Fruit fly (Drosophila melanogaster): ENCODE measurements around the gene myd.
A peak's percentile ranks its signal among the peaks of the same experiment; 100 is the strongest.

Gene myd

DNA sequence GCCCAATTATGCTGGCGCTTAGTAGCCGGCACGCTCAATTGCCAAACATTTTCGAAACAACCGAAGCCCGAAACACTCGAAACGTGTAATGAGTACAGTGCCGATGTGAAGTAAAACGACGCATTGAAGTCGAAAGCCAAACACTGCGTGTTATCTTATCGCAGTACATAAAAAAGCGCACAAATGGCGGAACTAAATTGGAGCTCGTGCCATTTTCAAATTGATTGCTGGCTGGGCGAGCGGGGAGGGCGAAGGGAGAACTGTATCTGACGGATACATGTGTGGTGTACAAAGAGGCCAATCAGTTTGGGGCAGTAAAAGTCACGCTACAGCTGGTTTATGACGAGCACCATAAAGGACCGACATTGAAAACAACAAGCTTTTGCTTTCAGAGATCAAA lies 42.9 kb downstream of the myd start:
- TF ChIP-seq fkh (GFP tag; optimal IDR thresholded peaks at IDR 0.05) (peak; percentile 48), dac (GFP tag; optimal IDR thresholded peaks at IDR 0.05) (no peak), vri (GFP tag; optimal IDR thresholded peaks at IDR 0.05) (peak; percentile 12)

- TF ChIP-seq dsx (GFP tag; optimal IDR thresholded peaks at IDR 0.05; ENCODE audit: poor library complexity, severe bottlenecking) (no peak), CG1621 (tag; optimal IDR thresholded peaks at IDR 0.05) (no peak), CG15336 (GFP tag; IDR thresholded peaks at IDR 0.05) (0 out of 2 replicates have a peak, but pooled peaks have one; percentile 15), lz (GFP tag; optimal IDR thresholded peaks at IDR 0.05) (no peak), ss (GFP tag; optimal IDR thresholded peaks at IDR 0.05) (peak in 1 of 2 experiments; percentile 14), vri (GFP tag; optimal IDR thresholded peaks at IDR 0.05) (peak; percentile 44), Lpt (GFP tag; optimal IDR thresholded peaks at IDR 0.05) (peak; percentile 7), fd59A (GFP tag; optimal IDR thresholded peaks at IDR 0.05) (no peak), svp (GFP tag) (peak; percentile 54), Eip78C (GFP tag) (peak; percentile 0)
Observed at dm6 chr3R:19225446-19225955, 45.0 kb downstream of the myd start.

DNA sequence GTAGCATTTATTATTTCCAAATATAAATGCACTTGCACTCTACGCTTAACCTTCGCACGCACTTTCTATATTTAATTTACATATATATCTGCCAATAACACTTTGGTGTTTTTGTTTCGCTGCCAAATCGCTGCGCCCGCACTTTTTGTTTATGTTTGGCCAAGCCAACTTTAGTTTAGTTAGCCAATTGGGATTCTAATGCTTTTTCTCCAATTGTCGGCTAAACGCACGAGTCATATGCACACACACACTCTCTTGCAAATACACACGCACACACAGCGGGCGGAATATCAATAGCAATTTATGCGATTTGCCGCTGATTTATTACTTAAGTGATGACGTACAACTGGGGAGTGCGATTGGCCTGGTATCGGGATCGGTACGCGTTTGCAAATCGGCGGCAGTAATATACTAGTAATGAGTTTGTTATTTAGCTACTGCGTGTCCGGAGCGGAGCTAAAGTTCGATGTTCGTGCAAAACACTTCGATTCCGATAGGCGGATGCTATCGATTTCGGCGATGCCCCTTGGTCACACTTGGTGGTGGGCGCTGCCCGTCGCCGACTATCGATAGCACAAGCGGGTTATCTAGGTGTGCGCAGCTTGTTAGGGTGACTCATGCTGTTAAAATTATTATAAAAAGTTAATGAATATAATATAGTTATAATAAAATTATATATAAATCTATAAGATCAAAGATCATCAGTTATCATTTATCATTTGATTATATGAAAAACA lies 45.8 kb downstream of the myd start, which contains the start of gene vib:
TSS of gene vib (minus strand) at position 515 of the 737 bp plus-strand sequence.
- TF ChIP-seq fd59A (GFP tag; optimal IDR thresholded peaks at IDR 0.05) (no peak), spab (GFP tag; optimal IDR thresholded peaks at IDR 0.05) (no peak), Eip93F (GFP tag; optimal IDR thresholded peaks at IDR 0.05) (no peak), CG15336 (GFP tag; IDR thresholded peaks at IDR 0.05) (peak; percentile 75), Smox (GFP tag; optimal IDR thresholded peaks at IDR 0.05) (no peak), CG8119 (GFP tag; IDR thresholded peaks at IDR 0.05) (peak; percentile 55; the same call in 1 of the 3 replicates), CG34406 (GFP tag; optimal IDR thresholded peaks at IDR 0.05) (peak; percentile 35), CG1621 (tag; optimal IDR thresholded peaks at IDR 0.05) (no peak), CG6792 (GFP tag; optimal IDR thresholded peaks at IDR 0.05) (peak; percentile 13), esn (GFP tag; optimal IDR thresholded peaks at IDR 0.05) (peak; percentile 47), CG11762 (GFP tag; optimal IDR thresholded peaks at IDR 0.05; ENCODE audit: insufficient read depth) (no peak), CG8319 (GFP tag; optimal IDR thresholded peaks at IDR 0.05) (no peak), CG31627 (GFP tag; optimal IDR thresholded peaks at IDR 0.05) (no peak), CG32006 (GFP tag; optimal IDR thresholded peaks at IDR 0.05) (no peak), Ets96B (tag; optimal IDR thresholded peaks at IDR 0.05) (peak; percentile 48), CG3919 (GFP tag; optimal IDR thresholded peaks at IDR 0.05) (peak; percentile 30), pdm3 (GFP tag; optimal IDR thresholded peaks at IDR 0.05) (peak; percentile 6), vri (GFP tag; optimal IDR thresholded peaks at IDR 0.05) (peak; percentile 34), topi (GFP tag; optimal IDR thresholded peaks at IDR 0.05) (peak; percentile 16), CG8632 (GFP tag; optimal IDR thresholded peaks at IDR 0.05) (peak; percentile 29), eg (GFP tag; IDR thresholded peaks at IDR 0.05) (peak; percentile 64), CG6163 (GFP tag; IDR thresholded peaks at IDR 0.05) (peak; percentile 61; the same call in 2 of the 3 replicates), CG7368 (GFP tag; optimal IDR thresholded peaks at IDR 0.05) (no peak), cyc (GFP tag; optimal IDR thresholded peaks at IDR 0.05) (no peak), achi (GFP tag; optimal IDR thresholded peaks at IDR 0.05) (no peak), Sox102F (GFP tag; optimal IDR thresholded peaks at IDR 0.05) (peak; percentile 3), svp (GFP tag) (peak; percentile 58), net (GFP tag; optimal IDR thresholded peaks at IDR 0.05) (peak; percentile 38), OdsH (GFP tag; optimal IDR thresholded peaks at IDR 0.05) (no peak), CG3032 (tag; optimal IDR thresholded peaks at IDR 0.05) (peak; percentile 51), Met (GFP tag; optimal IDR thresholded peaks at IDR 0.05) (peak; percentile 6), Eip78C (GFP tag) (peak; percentile 47)
